Worm (Caenorhabditis elegans) whole organism, L4 larva: ENCODE measurements around the gene mrpl-12.
"Not testable (repeated sequence)": the region's sequence is repeated elsewhere in the genome, so short reads cannot be mapped to it uniquely, and the experiment has no call there.

Source experiments
- ces-1 ChIP-seq: fragments of 150-350 bp; sonication (generic microtip); optimal IDR thresholded peaks from 4 replicates; lab custom pipeline; 2014; ENCODE audit warnings: missing biosample characterization, missing genetic modification reagents, missing genetic modification characterization
- dmd-6 ChIP-seq: fragments of 200-800 bp; sonication (Bioruptor generic); IDR thresholded peaks from 2 replicates; pipeline ENCODE4 v1.3.6; 2022; ENCODE audit warnings: missing genetic modification reagents, missing genetic modification characterization, missing compliant biosample characterization
- duxl-1 ChIP-seq: sonication (generic microtip); optimal IDR thresholded peaks from 2 replicates; lab custom pipeline; 2016; ENCODE audit warnings: mild to moderate bottlenecking, missing genetic modification characterization, moderate library complexity, missing compliant biosample characterization; ENCODE audit not compliant: poor library complexity
- fos-1 ChIP-seq: fragments of 150-350 bp; optimal IDR thresholded peaks from 2 replicates; lab custom pipeline; 2014; ENCODE audit warnings: missing biosample characterization, missing genetic modification characterization
- mdl-1 ChIP-seq, 2 experiments: fragments of 150-350 bp in 1 of 2; sonication (generic microtip) in 1 of 2; optimal IDR thresholded peaks; 2 replicates each; lab custom pipeline; 2014 to 2017; ENCODE audit warnings: missing biosample characterization in 2 of 2, missing genetic modification characterization in 2 of 2
- nhr-11 ChIP-seq: fragments of 150-350 bp; optimal IDR thresholded peaks from 2 replicates; lab custom pipeline; 2014; ENCODE audit warnings: missing biosample characterization, missing genetic modification characterization
- unc-62 ChIP-seq, 3 experiments: fragments of 150-350 bp in 1 of 3; sonication (generic microtip); optimal IDR thresholded peaks in 2 of 3; peaks in 1 of 3; 1 replicate in 1 of 3; 2 replicates in 2 of 3; lab custom pipeline; 2014 to 2017; ENCODE audit warnings: missing biosample characterization in 3 of 3, missing genetic modification characterization in 3 of 3, missing genetic modification reagents in 3 of 3, missing genotype in 1 of 3
- zip-11 ChIP-seq: fragments of 200-800 bp; sonication (Bioruptor generic); IDR thresholded peaks from 2 replicates; pipeline ENCODE4 v1.3.6; 2022; ENCODE audit warnings: missing genetic modification characterization, missing compliant biosample characterization

DNA sequence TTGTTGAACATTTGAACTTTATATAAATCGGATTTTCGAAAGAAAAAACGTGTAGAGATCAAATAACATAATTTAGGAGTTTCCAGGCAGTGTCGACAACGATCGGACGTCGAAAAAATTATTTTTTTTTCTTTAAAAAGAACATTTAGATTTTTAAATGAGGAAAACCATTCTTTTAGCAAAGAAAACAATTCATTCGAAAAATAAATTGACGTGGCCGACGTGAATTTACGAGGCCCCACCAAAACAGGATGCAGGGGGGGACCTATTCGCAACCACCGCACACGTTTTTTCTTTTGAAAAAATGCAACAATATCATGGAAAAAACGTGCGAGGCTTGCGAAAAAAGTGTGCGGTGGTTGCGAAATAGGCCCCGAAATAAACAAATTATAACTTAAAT is 42.5 kb downstream of the mrpl-12 start, which contains the start of gene enu-3.6:
- TF ChIP-seq unc-62 (GFP tag; optimal IDR thresholded peaks at IDR 0.05 in 1 of 2; lab: Kevin White, UChicago); unc-62 (tag; optimal IDR thresholded peaks at IDR 0.05; lab: Kevin White, UChicago); dmd-6; duxl-1 (tag; lab: Kevin White, UChicago); nhr-11 (tag; lab: Kevin White, UChicago); mdl-1 (tag; optimal IDR thresholded peaks at IDR 0.05; lab: Kevin White, UChicago); fos-1; zip-11 (GFP tag; lab: Robert Waterston, UW); ces-1 (GFP tag; lab: Kevin White, UChicago): not testable (repeated sequence)
